Fruit fly (Drosophila melanogaster) whole organism, wandering third instar larva: ENCODE data around the gene HIP-R.

Experiments used
- Hr78 ChIP-seq: fragments of >200 bp; optimal IDR thresholded peaks from 2 replicates; lab custom pipeline; 2017; ENCODE audit warnings: missing biosample characterization, missing genetic modification characterization
- Sp1 ChIP-seq: fragments of 200-800 bp; sonication (Bioruptor generic); optimal IDR thresholded peaks from 3 replicates; lab custom pipeline; 2019; ENCODE audit warnings: missing biosample characterization, mild to moderate bottlenecking, missing genetic modification characterization, moderate library complexity
- ey ChIP-seq: fragments of 200-800 bp; sonication (Bioruptor generic); optimal IDR thresholded peaks from 2 replicates; lab custom pipeline; 2016; ENCODE audit warnings: missing biosample characterization, missing genetic modification characterization
- fru ChIP-seq: fragments of 200-800 bp; sonication (Bioruptor generic); optimal IDR thresholded peaks from 3 replicates; lab custom pipeline; 2016; ENCODE audit warnings: missing biosample characterization, mild to moderate bottlenecking, missing genetic modification characterization
- h ChIP-seq: fragments of 200-800 bp; sonication (Bioruptor generic); optimal IDR thresholded peaks from 3 replicates; lab custom pipeline; 2016; ENCODE audit warnings: missing biosample characterization, mild to moderate bottlenecking, missing genetic modification characterization
- lola ChIP-seq: fragments of >200 bp; optimal IDR thresholded peaks from 2 replicates; lab custom pipeline; 2017; ENCODE audit warnings: missing biosample characterization, missing genetic modification characterization
- pan ChIP-seq: fragments of >200 bp; optimal IDR thresholded peaks from 2 replicates; lab custom pipeline; 2017
- woc ChIP-seq: sonication (Bioruptor generic); optimal IDR thresholded peaks from 2 replicates; lab custom pipeline; 2016; ENCODE audit warnings: missing biosample characterization, mild to moderate bottlenecking, missing genetic modification characterization

DNA sequence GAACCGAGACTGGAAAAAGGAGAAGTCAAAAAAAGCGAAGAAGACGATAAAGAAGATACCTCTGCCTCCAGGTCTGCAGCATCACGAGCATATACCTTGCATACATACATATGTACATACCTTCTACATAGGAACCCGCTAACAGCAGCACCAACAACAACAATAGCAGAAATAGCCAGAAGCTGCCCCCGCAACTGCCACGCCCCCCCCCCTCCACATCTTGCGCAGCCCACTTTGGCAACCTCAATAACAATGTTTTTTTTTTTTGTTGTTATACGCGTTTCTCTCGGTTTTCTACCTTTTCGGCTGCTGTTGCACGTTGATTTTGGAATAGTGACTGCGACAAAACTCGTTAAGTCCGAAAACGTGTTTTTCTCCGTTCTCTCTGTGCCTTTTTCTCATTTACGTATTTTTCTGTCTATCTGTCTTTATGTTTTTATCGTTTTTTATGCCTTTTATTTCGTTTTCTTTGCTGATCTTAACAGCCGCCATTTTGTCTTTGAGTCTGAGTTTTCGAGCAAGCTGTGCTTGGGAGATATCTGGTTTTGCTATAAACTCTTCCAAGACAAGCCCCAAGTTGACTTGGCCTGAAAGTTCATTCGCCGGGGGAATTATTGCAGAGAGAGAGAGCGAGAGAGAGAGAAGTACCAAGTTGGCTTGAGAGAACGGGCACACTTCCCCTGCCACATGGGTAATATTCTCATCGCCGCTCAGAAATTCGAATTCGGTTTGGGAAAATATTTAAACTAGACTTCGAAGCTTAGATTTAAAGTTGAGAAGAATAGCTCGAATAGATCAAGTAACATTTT, 45.4 kb downstream of the HIP-R start:
- no peak for TF ChIP-seq woc (GFP tag; lab: Kevin White, UChicago)
- TF ChIP-seq fru (GFP tag; lab: Kevin White, UChicago): no peak
- TF ChIP-seq Hr78 (GFP tag; lab: Kevin White, UChicago): no peak
- TF ChIP-seq lola (GFP tag; lab: Kevin White, UChicago): no peak
- TF ChIP-seq pan (lab: Kevin White, UChicago): no peak
- no peak for TF ChIP-seq h
- TF ChIP-seq Sp1 (GFP tag; lab: Kevin White, UChicago): no peak
- no peak for TF ChIP-seq ey (GFP tag; lab: Kevin White, UChicago)
